Worm (Caenorhabditis elegans) whole organism, late embryonic: ENCODE measurements around the gene C10C6.7.
A peak's percentile ranks its signal among the peaks of the same experiment; 100 is the strongest.

ENCODE experiments used
- C08G9.2 ChIP-seq: sonication (generic microtip); optimal IDR thresholded peaks from 2 replicates; lab custom pipeline; 2016; ENCODE audit warnings: mild to moderate bottlenecking, missing genetic modification characterization, moderate library complexity, missing compliant biosample characterization
- F13H6.1 ChIP-seq: sonication (generic microtip); optimal IDR thresholded peaks from 2 replicates; lab custom pipeline; 2016; ENCODE audit warnings: missing genetic modification characterization, missing compliant biosample characterization
- K02D7.2 ChIP-seq: sonication (generic microtip); optimal IDR thresholded peaks from 2 replicates; lab custom pipeline; 2017; ENCODE audit warnings: mild to moderate bottlenecking, missing genetic modification characterization, missing compliant biosample characterization
- K09A11.1 ChIP-seq: sonication (generic microtip); optimal IDR thresholded peaks from 2 replicates; lab custom pipeline; 2017; ENCODE audit warnings: antibody characterized with exemption, mild to moderate bottlenecking, missing genetic modification characterization, missing compliant biosample characterization; ENCODE audit not compliant: insufficient read depth
- T23F11.4 ChIP-seq: fragments of 200-800 bp; sonication (Bioruptor generic); optimal IDR thresholded peaks from 2 replicates; lab custom pipeline; 2018; ENCODE audit warnings: mild to moderate bottlenecking, missing genetic modification characterization, missing compliant biosample characterization
- Y22D7AL.16 ChIP-seq: sonication (generic microtip); optimal IDR thresholded peaks from 2 replicates; lab custom pipeline; 2016; ENCODE audit warnings: missing genetic modification characterization, missing compliant biosample characterization
- ceh-14 ChIP-seq: sonication (generic microtip); optimal IDR thresholded peaks from 2 replicates; lab custom pipeline; 2016; ENCODE audit warnings: missing genotype, missing genetic modification characterization, missing compliant biosample characterization
- ceh-19 ChIP-seq: fragments of 200-800 bp; sonication (Bioruptor generic); optimal IDR thresholded peaks from 2 replicates; lab custom pipeline; 2018; ENCODE audit warnings: mild to moderate bottlenecking, missing genetic modification characterization, missing compliant biosample characterization
- ceh-2 ChIP-seq: sonication (generic microtip); optimal IDR thresholded peaks from 2 replicates; lab custom pipeline; 2016; ENCODE audit warnings: missing genotype, missing genetic modification characterization, missing compliant biosample characterization
- ceh-22 ChIP-seq: sonication (generic microtip); optimal IDR thresholded peaks from 2 replicates; lab custom pipeline; 2017; ENCODE audit warnings: missing biosample characterization, missing genetic modification characterization
- ceh-30 ChIP-seq: fragments of 150-350 bp; optimal IDR thresholded peaks from 2 replicates; lab custom pipeline; 2014; ENCODE audit warnings: missing biosample characterization, missing genetic modification characterization
- ceh-31 ChIP-seq: sonication (generic microtip); optimal IDR thresholded peaks from 2 replicates; lab custom pipeline; 2016; ENCODE audit warnings: missing genetic modification characterization, missing compliant biosample characterization
- ceh-45 ChIP-seq: fragments of 200-800 bp; sonication (Bioruptor generic); IDR thresholded peaks from 2 replicates; pipeline ENCODE4 v1.3.6; 2022; ENCODE audit warnings: missing genetic modification reagents, missing genetic modification characterization, missing compliant biosample characterization
- ceh-6 ChIP-seq: fragments of 200-800 bp; sonication (Bioruptor generic); optimal IDR thresholded peaks from 2 replicates; lab custom pipeline; 2018; ENCODE audit warnings: mild to moderate bottlenecking, missing genetic modification characterization, missing compliant biosample characterization
- ceh-9 ChIP-seq: sonication (generic microtip); optimal IDR thresholded peaks from 2 replicates; lab custom pipeline; 2016; ENCODE audit warnings: mild to moderate bottlenecking, missing genetic modification characterization, inconsistent platforms, missing compliant biosample characterization
- dmd-4 ChIP-seq: sonication (generic microtip); optimal IDR thresholded peaks from 2 replicates; lab custom pipeline; 2016; ENCODE audit warnings: borderline replicate concordance, missing genetic modification characterization, missing compliant biosample characterization
- elt-2 ChIP-seq: sonication (generic microtip); optimal IDR thresholded peaks from 2 replicates; lab custom pipeline; 2016; ENCODE audit warnings: missing genetic modification reagents, missing genetic modification characterization, missing compliant biosample characterization
- ets-4 ChIP-seq: sonication (generic microtip); optimal IDR thresholded peaks from 2 replicates; lab custom pipeline; 2016; ENCODE audit warnings: missing genetic modification characterization, missing compliant biosample characterization
- eyg-1 ChIP-seq: sonication (generic microtip); optimal IDR thresholded peaks from 2 replicates; lab custom pipeline; 2016; ENCODE audit warnings: missing genotype, missing genetic modification characterization, missing compliant biosample characterization
- fax-1 ChIP-seq: sonication (generic microtip); optimal IDR thresholded peaks from 2 replicates; lab custom pipeline; 2016; ENCODE audit warnings: missing genotype, missing genetic modification characterization, missing compliant biosample characterization
- fkh-6 ChIP-seq: sonication (generic microtip); optimal IDR thresholded peaks from 2 replicates; lab custom pipeline; 2016; ENCODE audit warnings: missing genetic modification characterization, missing compliant biosample characterization
- gmeb-2 ChIP-seq: sonication (generic microtip); optimal IDR thresholded peaks from 2 replicates; lab custom pipeline; 2016; ENCODE audit warnings: missing genetic modification characterization, inconsistent platforms, missing compliant biosample characterization
- hlh-30 ChIP-seq: sonication (generic microtip); optimal IDR thresholded peaks from 2 replicates; lab custom pipeline; 2017; ENCODE audit warnings: antibody characterized with exemption, missing genetic modification characterization, missing compliant biosample characterization; ENCODE audit not compliant: insufficient read depth
- hlh-6 ChIP-seq: sonication (generic microtip); optimal IDR thresholded peaks from 2 replicates; lab custom pipeline; 2016; ENCODE audit warnings: missing genotype, missing genetic modification characterization, missing compliant biosample characterization
- hlh-8 ChIP-seq: sonication (generic microtip); optimal IDR thresholded peaks from 2 replicates; lab custom pipeline; 2016; ENCODE audit warnings: missing genotype, missing genetic modification characterization, missing compliant biosample characterization
- nfya-1 ChIP-seq: sonication (generic microtip); optimal IDR thresholded peaks from 2 replicates; lab custom pipeline; 2017; ENCODE audit warnings: missing genetic modification characterization, mild to moderate bottlenecking, missing compliant biosample characterization, antibody characterized with exemption, moderate library complexity
- nhr-11 ChIP-seq: fragments of 150-350 bp; optimal IDR thresholded peaks from 2 replicates; lab custom pipeline; 2014; ENCODE audit warnings: missing biosample characterization, missing genetic modification characterization
- npax-4 ChIP-seq: sonication (generic microtip); optimal IDR thresholded peaks from 2 replicates; lab custom pipeline; 2016; ENCODE audit warnings: missing genetic modification characterization, missing compliant biosample characterization
- odd-2 ChIP-seq: sonication (generic microtip); optimal IDR thresholded peaks from 2 replicates; lab custom pipeline; 2017; ENCODE audit warnings: antibody characterized with exemption, mild to moderate bottlenecking, missing genetic modification characterization, missing compliant biosample characterization
- pag-3 ChIP-seq: sonication (generic microtip); optimal IDR thresholded peaks from 2 replicates; lab custom pipeline; 2016; ENCODE audit warnings: missing compliant biosample characterization, missing genetic modification characterization, borderline replicate concordance
- pat-9 ChIP-seq: fragments of 200-800 bp; sonication (Bioruptor generic); optimal IDR thresholded peaks from 2 replicates; lab custom pipeline; 2018; ENCODE audit warnings: mild to moderate bottlenecking, missing genetic modification characterization, moderate library complexity, missing compliant biosample characterization
- pha-4 ChIP-seq: fragments of 150-350 bp; optimal IDR thresholded peaks from 2 replicates; lab custom pipeline; 2018; ENCODE audit warnings: missing biosample characterization, missing genetic modification reagents, missing genetic modification characterization
- pros-1 ChIP-seq: fragments of 150-350 bp; optimal IDR thresholded peaks from 2 replicates; lab custom pipeline; 2014; ENCODE audit warnings: missing biosample characterization, missing genetic modification reagents, missing genetic modification characterization
- rnt-1 ChIP-seq: sonication (generic microtip); optimal IDR thresholded peaks from 2 replicates; lab custom pipeline; 2016; ENCODE audit warnings: missing genetic modification characterization, missing compliant biosample characterization
- sox-2 ChIP-seq: fragments of 200-800 bp; sonication (Bioruptor generic); IDR thresholded peaks from 2 replicates; pipeline ENCODE4 v1.3.6; 2022; ENCODE audit warnings: missing genetic modification reagents, missing genetic modification characterization, missing compliant biosample characterization
- sox-4 ChIP-seq: sonication (generic microtip); optimal IDR thresholded peaks from 2 replicates; lab custom pipeline; 2017; ENCODE audit warnings: mild to moderate bottlenecking, missing genetic modification characterization, inconsistent platforms, missing compliant biosample characterization
- syd-9 ChIP-seq: sonication (generic microtip); optimal IDR thresholded peaks from 2 replicates; lab custom pipeline; 2016; ENCODE audit warnings: mild to moderate bottlenecking, missing genetic modification characterization, moderate library complexity, missing compliant biosample characterization
- unc-3 ChIP-seq, 2 experiments: fragments of 200-800 bp in 1 of 2; sonication (Bioruptor generic) in 1 of 2; sonication (generic microtip) in 1 of 2; conservative IDR thresholded peaks in 1 of 2; optimal IDR thresholded peaks in 1 of 2; 2 replicates each; pipeline versions ENCODE4 v1.3.6 to Lab custom; 2016 to 2022; ENCODE audit warnings: missing compliant biosample characterization in 2 of 2, missing genetic modification characterization in 2 of 2, missing genetic modification reagents in 1 of 2
- unc-42 ChIP-seq: sonication (generic microtip); optimal IDR thresholded peaks from 2 replicates; lab custom pipeline; 2016; ENCODE audit warnings: missing genotype, missing genetic modification characterization, missing compliant biosample characterization
- unc-55 ChIP-seq: sonication (generic microtip); optimal IDR thresholded peaks from 2 replicates; lab custom pipeline; 2017; ENCODE audit warnings: missing biosample characterization, missing genetic modification reagents, missing genetic modification characterization
- zip-5 ChIP-seq: sonication (generic microtip); optimal IDR thresholded peaks from 2 replicates; lab custom pipeline; 2016; ENCODE audit warnings: missing genetic modification characterization, missing compliant biosample characterization
- ztf-16 ChIP-seq: sonication (generic microtip); optimal IDR thresholded peaks from 2 replicates; lab custom pipeline; 2017; ENCODE audit warnings: missing genetic modification characterization, missing compliant biosample characterization

The C10C6.7 gene

ce11 chrIV:11467413-11467812, at the start of gene C10C6.7:
TSS of gene C10C6.7 (minus strand) at chrIV:11467513.
- TF ChIP-seq ets-4 (tag; lab: Kevin White, UChicago) (no peak), ztf-16 (no peak), pha-4 (tag; lab: Kevin White, UChicago) (no peak), ceh-9 (tag; lab: Kevin White, UChicago) (no peak), odd-2 (tag; lab: Kevin White, UChicago) (no peak), syd-9 (tag; lab: Kevin White, UChicago) (no peak), dmd-4 (tag; lab: Kevin White, UChicago) (no peak), sox-4 (tag; lab: Kevin White, UChicago) (no peak), nfya-1 (tag; lab: Kevin White, UChicago) (no peak), ceh-31 (tag; lab: Kevin White, UChicago) (no peak), pag-3 (no peak), gmeb-2 (no peak), unc-3 (GFP tag; conservative IDR thresholded peaks at IDR 0.05; lab: Robert Waterston, UW) (no peak), unc-3 (tag; optimal IDR thresholded peaks at IDR 0.05; lab: Kevin White, UChicago) (no peak), rnt-1 (tag; lab: Kevin White, UChicago) (no peak), nhr-11 (no peak)

DNA sequence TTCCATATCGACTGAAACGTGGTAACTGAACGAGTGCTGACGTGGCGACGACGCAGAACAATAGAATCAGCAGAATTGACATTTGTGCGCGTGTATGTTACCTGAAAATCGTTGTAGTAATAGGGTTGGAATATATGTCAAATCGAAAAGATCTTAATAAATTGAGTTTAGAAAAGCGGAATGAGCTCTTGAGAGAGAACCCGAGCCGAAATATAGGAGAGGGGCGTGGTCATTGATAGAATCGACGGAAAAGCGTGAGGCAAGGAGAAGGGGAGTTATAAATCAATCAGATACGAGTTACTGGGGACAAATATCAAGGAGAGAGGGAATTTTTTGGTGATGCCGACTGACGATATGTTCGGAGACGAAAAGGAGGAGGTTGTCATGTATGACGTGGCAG, 43.4 kb upstream of the C10C6.7 start, which contains the start of gene M04B2.6:
Gene M04B2.6, minus strand, starts transcription at position 101 of the 400 bp plus-strand sequence.
- TF ChIP-seq hlh-30 (tag; lab: Kevin White, UChicago) (no peak), unc-42 (tag; lab: Kevin White, UChicago) (peak; percentile 0)

DNA sequence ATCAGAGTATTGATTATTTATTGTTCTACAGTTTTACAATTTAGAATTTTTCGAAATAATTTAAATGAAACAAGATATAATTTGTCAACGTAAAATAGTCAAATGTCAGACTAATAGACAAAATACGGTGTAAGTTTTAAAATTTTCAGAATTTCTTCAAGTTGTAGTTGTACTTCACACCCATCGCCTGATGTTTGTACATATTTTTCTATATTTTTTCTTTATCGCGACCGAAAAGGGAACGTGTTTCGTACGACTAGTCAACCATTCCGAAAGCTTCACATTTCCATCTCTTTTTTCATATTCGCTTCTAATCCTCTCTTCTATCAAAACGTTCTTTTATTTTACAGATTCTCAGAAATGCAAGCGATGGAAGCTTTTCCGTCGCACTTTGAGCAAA, 37.1 kb upstream of the C10C6.7 start, which contains the start of gene twk-25:
Gene twk-25, plus strand, starts transcription at position 301 of the 400 bp plus-strand sequence.
- no peak for TF ChIP-seq C08G9.2 (tag; lab: Kevin White, UChicago)
- TF ChIP-seq ztf-16: no peak
- no peak for TF ChIP-seq fkh-6 (tag; lab: Kevin White, UChicago)
- no peak for TF ChIP-seq elt-2 (tag; lab: Kevin White, UChicago)
- no peak for TF ChIP-seq ceh-9 (tag; lab: Kevin White, UChicago)
- no peak for TF ChIP-seq T23F11.4 (GFP tag; lab: Kevin White, UChicago)
- TF ChIP-seq pha-4 (tag; lab: Kevin White, UChicago): no peak
- no peak for TF ChIP-seq ceh-30 (tag; lab: Kevin White, UChicago)
- no peak for TF ChIP-seq ceh-6 (GFP tag; lab: Kevin White, UChicago)
- TF ChIP-seq F13H6.1: no peak
- TF ChIP-seq ceh-2 (tag; lab: Kevin White, UChicago): no peak
- no peak for TF ChIP-seq zip-5
- no peak for TF ChIP-seq hlh-6

DNA sequence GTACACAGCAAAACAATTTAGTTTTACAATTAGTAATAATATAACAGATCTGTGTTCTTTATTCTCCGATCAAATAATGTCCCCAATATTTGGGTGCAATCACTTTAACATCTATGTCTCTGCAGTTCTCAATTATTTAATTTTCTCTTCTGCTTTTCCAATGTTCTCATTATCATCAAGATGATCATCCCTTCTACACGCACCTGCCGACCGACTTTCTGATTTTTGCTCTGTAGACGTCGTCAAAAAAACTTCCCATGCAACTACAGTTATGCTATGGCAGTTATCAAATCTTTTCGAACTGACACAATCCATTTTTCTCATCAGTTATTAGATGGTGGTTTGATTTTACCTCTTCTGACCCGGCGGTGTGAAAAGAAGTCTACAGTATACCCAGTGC, 36.3 kb upstream of the C10C6.7 start:
- TF ChIP-seq hlh-8 (tag; lab: Kevin White, UChicago) (no peak), zip-5 (no peak), ceh-19 (GFP tag; lab: Kevin White, UChicago) (no peak), ceh-45 (GFP tag; lab: Robert Waterston, UW) (no peak), pat-9 (tag; lab: Kevin White, UChicago) (no peak), npax-4 (tag; lab: Kevin White, UChicago) (no peak), Y22D7AL.16 (no peak), unc-55 (GFP tag; lab: Kevin White, UChicago) (no peak), fax-1 (tag; lab: Kevin White, UChicago) (no peak)

DNA sequence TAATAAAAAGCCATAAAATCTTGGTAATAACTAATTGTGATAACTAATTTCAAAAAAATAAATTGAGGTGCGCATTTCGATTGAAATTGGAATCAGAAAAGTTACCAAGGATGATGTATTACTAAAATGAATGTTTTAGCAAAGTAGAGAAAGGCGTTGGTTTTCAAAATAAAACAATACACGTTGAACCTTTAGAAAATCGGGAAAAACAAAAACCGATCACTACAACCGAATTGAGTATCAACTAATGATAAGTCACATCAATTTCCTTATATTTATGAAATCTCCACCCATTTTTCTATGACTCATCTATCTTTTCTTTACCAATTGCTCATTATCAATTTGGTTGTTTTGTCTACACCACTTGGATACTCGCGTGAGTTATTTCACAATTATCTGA, 33.1 kb upstream of the C10C6.7 start, which contains the start of gene H21P03.10:
Gene H21P03.10, plus strand, starts transcription at position 301 of the 400 bp plus-strand sequence.
- TF ChIP-seq unc-42 (tag; lab: Kevin White, UChicago) (no peak), eyg-1 (tag; lab: Kevin White, UChicago) (no peak), ceh-19 (GFP tag; lab: Kevin White, UChicago) (no peak), sox-2 (no peak), hlh-30 (tag; lab: Kevin White, UChicago) (no peak), ceh-22 (no peak), ceh-14 (tag; lab: Kevin White, UChicago) (no peak), ets-4 (tag; lab: Kevin White, UChicago) (no peak), ceh-30 (tag; lab: Kevin White, UChicago) (no peak), dmd-4 (tag; lab: Kevin White, UChicago) (no peak), K02D7.2 (tag; lab: Kevin White, UChicago) (no peak), ceh-31 (tag; lab: Kevin White, UChicago) (no peak), pros-1 (tag; lab: Kevin White, UChicago) (no peak), ceh-2 (tag; lab: Kevin White, UChicago) (no peak), K09A11.1 (tag; lab: Kevin White, UChicago) (no peak)
